Worm (Caenorhabditis elegans) whole organism, midembryonic: ENCODE results near the gene tofu-7.

Experiments used
- T22C8.4 ChIP-seq: fragments of 200-800 bp; sonication (Bioruptor generic); IDR thresholded peaks from 2 replicates; pipeline ENCODE4 v1.3.6; 2022; ENCODE audit warnings: missing genetic modification characterization, missing compliant biosample characterization
- cog-1 ChIP-seq: sonication (generic microtip); optimal IDR thresholded peaks from 2 replicates; lab custom pipeline; 2016; ENCODE audit warnings: missing genetic modification characterization, missing compliant biosample characterization
- flt-1 ChIP-seq: fragments of 200-800 bp; sonication (Bioruptor generic); IDR thresholded peaks from 2 replicates; pipeline ENCODE4 v1.3.6; 2022; ENCODE audit warnings: missing genetic modification characterization, missing compliant biosample characterization
- klf-2 ChIP-seq: fragments of 200-800 bp; sonication (Bioruptor generic); conservative IDR thresholded peaks from 2 replicates; pipeline ENCODE4 v1.3.6; 2022; ENCODE audit warnings: missing genetic modification reagents, missing genetic modification characterization, missing compliant biosample characterization
- med-1 ChIP-seq: sonication (generic microtip); optimal IDR thresholded peaks from 2 replicates; lab custom pipeline; 2017; ENCODE audit warnings: missing genetic modification characterization, mild to moderate bottlenecking, missing compliant biosample characterization, antibody characterized with exemption, missing genetic modification reagents; ENCODE audit not compliant: insufficient read depth
- ref-1 ChIP-seq: fragments of 200-800 bp; sonication (Bioruptor generic); conservative IDR thresholded peaks from 2 replicates; pipeline ENCODE4 v1.3.6; 2022; ENCODE audit warnings: missing genetic modification reagents, missing genetic modification characterization, missing compliant biosample characterization
- tab-1 ChIP-seq: fragments of 200-800 bp; sonication (Bioruptor generic); IDR thresholded peaks from 2 replicates; pipeline ENCODE4 v1.3.6; 2022; ENCODE audit warnings: missing genetic modification characterization, missing compliant biosample characterization
- ztf-23 ChIP-seq: fragments of 200-800 bp; sonication (Bioruptor generic); IDR thresholded peaks from 2 replicates; pipeline ENCODE4 v1.3.6; 2022; ENCODE audit warnings: missing genetic modification reagents, missing genetic modification characterization, missing compliant biosample characterization
- ztf-29 ChIP-seq: fragments of 200-800 bp; sonication (Bioruptor generic); IDR thresholded peaks from 2 replicates; pipeline ENCODE4 v1.3.6; 2022; ENCODE audit warnings: missing genetic modification reagents, missing genetic modification characterization, missing compliant biosample characterization

The tofu-7 gene

DNA sequence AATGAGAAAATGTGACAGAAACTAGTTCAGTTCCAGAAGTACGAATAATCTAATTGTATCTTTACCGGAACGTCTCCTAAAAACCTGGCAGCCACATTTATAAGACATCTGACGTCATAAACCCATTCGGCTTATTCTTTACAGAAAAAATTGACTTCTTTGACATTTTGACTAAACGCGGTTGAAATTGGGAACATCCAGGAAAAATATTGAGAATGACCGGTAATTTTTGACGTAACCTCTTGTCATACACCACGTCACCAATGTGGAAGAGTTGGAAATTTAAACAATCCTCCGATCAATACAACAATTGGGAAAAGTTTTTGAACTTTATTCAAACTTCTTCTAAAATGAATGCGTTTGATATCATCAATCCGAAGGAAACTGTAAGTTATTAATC lies 6.2 kb upstream of the tofu-7 start, which contains the start of gene ZK418.2:
ZK418.2 (plus strand) TSS at position 301 of the 400 bp plus-strand sequence.
- TF ChIP-seq flt-1 (GFP tag; lab: Robert Waterston, UW) (no peak), ztf-23 (GFP tag; lab: Robert Waterston, UW) (no peak), cog-1 (tag; lab: Kevin White, UChicago) (no peak), tab-1 (GFP tag; lab: Robert Waterston, UW) (no peak), klf-2 (GFP tag; lab: Robert Waterston, UW) (no peak), med-1 (no peak), ztf-29 (no peak), T22C8.4 (GFP tag; lab: Robert Waterston, UW) (no peak), ref-1 (GFP tag; lab: Robert Waterston, UW) (no peak)

DNA sequence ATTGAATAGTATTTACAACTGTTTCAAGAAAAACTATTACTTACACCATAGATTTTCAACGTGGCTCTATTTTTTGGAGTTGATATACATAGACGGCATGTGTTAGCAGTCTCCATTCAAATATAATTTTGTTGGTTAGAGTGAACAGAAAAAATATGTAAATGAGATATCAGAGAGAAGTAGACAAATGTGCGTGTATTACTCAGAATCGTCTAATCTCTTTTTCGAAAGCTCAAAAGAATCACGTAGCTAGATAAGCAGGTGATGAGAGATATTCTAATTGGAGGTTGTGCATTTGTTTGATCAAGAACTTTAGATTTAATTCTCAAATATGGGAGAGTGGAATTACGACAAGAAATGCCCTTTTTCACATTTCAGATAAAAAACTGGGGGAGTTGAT lies 5.7 kb upstream of the tofu-7 start, which contains the start of gene ZK418.10:
ZK418.10 (minus strand) TSS at position 148 of the 400 bp plus-strand sequence.
- TF ChIP-seq flt-1 (GFP tag; lab: Robert Waterston, UW) (no peak), ztf-23 (GFP tag; lab: Robert Waterston, UW) (no peak), tab-1 (GFP tag; lab: Robert Waterston, UW) (no peak), ztf-29 (no peak), cog-1 (tag; lab: Kevin White, UChicago) (no peak), ref-1 (GFP tag; lab: Robert Waterston, UW) (no peak), med-1 (no peak), T22C8.4 (GFP tag; lab: Robert Waterston, UW) (no peak), klf-2 (GFP tag; lab: Robert Waterston, UW) (no peak)

DNA sequence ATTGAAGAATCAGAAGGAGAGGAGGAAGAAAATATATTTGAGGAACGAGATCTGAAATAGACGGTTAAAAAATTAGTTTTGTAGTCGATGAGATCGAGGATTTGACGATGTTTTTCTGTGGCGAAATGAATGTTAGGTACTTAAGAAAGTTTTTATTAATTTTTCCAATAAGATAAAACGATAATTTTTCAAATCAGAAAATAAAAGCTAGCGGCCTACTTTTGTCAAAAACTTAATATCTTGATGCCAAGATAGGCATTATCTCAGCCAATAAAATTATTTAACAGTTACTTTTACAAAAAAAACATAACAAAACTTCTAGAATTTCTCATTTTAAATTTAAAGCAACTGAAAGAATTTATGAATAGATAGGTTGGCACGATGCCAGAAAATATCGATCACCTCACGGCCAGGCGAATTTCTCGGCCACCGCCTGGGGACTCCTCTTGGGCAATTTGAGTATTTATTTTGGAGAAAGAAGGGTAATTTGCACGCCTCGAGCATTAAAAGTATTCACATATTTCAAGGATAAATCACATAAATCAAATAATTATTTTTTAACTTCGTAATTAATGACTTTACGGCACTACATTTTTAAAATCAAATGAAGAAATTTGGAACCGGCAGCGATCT lies 3.0 kb upstream of the tofu-7 start, which contains the start of gene fubl-2:
fubl-2 (minus strand) TSS at position 51 of the 633 bp plus-strand sequence.
- TF ChIP-seq T22C8.4 (GFP tag; lab: Robert Waterston, UW) (no peak; the same call in 1 of the 2 replicates), tab-1 (GFP tag; lab: Robert Waterston, UW) (no peak), ztf-23 (GFP tag; lab: Robert Waterston, UW) (0 out of 2 replicates have a peak, but pooled peaks have one; percentile 27), ref-1 (GFP tag; lab: Robert Waterston, UW) (no peak), ztf-29 (no peak), med-1 (no peak), cog-1 (tag; lab: Kevin White, UChicago) (no peak), flt-1 (GFP tag; lab: Robert Waterston, UW) (no peak)

DNA sequence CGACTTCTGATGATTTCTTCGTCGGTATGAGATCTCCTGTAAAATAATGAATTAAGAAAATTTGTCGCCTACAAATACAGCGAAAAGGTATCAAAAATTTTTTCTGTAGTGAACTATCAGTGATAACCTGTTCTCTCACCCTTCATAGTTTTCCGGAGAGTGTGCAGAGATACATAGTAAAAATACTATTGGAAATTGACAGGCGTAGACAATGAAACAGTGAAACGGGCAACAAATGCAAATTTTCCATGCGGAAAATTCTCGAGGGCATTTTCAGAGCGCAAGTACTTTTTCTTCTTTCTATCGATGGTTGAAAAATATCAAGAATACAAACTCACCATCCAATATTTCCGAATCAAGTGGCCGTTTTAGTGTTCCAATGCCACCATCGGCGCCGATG lies 2.4 kb upstream of the tofu-7 start:
- TF ChIP-seq ztf-29: no peak
- TF ChIP-seq flt-1 (GFP tag; lab: Robert Waterston, UW): no peak
- no peak for TF ChIP-seq tab-1 (GFP tag; lab: Robert Waterston, UW)
- no peak for TF ChIP-seq ref-1 (GFP tag; lab: Robert Waterston, UW)
- TF ChIP-seq klf-2 (GFP tag; lab: Robert Waterston, UW): no peak
- no peak for TF ChIP-seq cog-1 (tag; lab: Kevin White, UChicago)
- no peak for TF ChIP-seq med-1

DNA sequence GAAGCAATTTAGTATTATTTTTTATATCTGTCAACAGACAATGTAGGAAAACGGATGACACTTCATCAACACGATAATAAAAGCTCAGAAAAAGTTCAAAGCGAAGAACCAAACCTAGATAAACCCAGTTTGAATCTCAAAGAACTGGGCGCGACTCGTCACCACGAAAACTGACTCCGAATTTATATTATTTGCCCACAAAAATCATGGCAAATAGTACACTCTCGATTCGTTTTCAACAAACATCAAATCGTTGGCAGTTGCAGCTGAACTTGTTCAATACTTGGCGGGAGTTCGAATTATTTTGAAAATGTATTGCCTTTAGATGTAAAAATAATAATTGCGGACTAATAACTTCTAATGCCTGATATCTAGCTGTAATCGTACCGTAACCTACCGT lies 1.7 kb downstream of the tofu-7 start:
- TF ChIP-seq ztf-29 (no peak), flt-1 (GFP tag; lab: Robert Waterston, UW) (no peak), ztf-23 (GFP tag; lab: Robert Waterston, UW) (no peak), cog-1 (tag; lab: Kevin White, UChicago) (no peak), tab-1 (GFP tag; lab: Robert Waterston, UW) (no peak), med-1 (no peak), klf-2 (GFP tag; lab: Robert Waterston, UW) (no peak), T22C8.4 (GFP tag; lab: Robert Waterston, UW) (no peak), ref-1 (GFP tag; lab: Robert Waterston, UW) (no peak)

DNA sequence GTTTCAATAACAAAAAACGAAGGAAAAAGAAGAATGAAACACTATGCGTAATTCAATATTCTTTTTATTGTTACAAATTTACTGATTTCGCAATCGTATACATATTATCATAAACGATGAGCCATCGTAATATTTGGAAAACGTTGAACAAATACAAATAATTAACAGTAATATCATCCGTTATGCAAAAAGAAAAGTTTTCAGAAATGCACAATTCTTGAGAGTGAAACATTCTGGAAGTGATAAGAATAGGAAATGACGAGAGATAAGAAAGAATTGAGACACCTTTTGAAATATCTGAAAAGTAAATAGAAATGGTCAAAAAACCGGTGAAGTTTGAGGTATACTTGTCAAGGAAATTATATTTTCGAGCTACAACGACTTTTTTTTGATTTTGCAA lies 3.3 kb downstream of the tofu-7 start:
- TF ChIP-seq klf-2 (GFP tag; lab: Robert Waterston, UW) (no peak), tab-1 (GFP tag; lab: Robert Waterston, UW) (no peak), med-1 (no peak), ztf-29 (no peak), cog-1 (tag; lab: Kevin White, UChicago) (no peak), ref-1 (GFP tag; lab: Robert Waterston, UW) (no peak), T22C8.4 (GFP tag; lab: Robert Waterston, UW) (no peak), flt-1 (GFP tag; lab: Robert Waterston, UW) (no peak)

DNA sequence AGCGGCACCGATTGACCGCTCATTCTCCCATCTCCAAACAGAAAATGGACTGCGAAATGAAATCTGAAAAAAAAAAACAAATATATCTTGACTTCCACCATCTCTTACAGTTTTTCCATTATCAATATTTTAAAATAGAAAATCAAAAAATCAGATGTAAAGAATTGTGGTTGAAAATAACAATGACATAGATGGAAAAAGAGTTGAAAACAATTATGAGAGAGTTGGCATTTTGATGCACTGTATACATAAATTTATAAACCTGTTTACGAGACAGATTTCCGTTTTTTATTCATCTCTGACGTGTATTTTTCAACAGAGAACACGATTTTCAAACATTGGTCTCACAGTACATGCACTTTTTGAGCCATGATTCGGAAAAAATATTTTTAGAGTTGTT lies 4.1 kb downstream of the tofu-7 start, which contains the start of gene ZK418.7:
ZK418.7 (minus strand) TSS at position 101 of the 400 bp plus-strand sequence.
- no peak for TF ChIP-seq ztf-29
- no peak for TF ChIP-seq klf-2 (GFP tag; lab: Robert Waterston, UW)
- TF ChIP-seq cog-1 (tag; lab: Kevin White, UChicago): no peak
- no peak for TF ChIP-seq med-1
- no peak for TF ChIP-seq flt-1 (GFP tag; lab: Robert Waterston, UW)
- TF ChIP-seq ref-1 (GFP tag; lab: Robert Waterston, UW): no peak
- TF ChIP-seq tab-1 (GFP tag; lab: Robert Waterston, UW): no peak
- TF ChIP-seq T22C8.4 (GFP tag; lab: Robert Waterston, UW): no peak
- TF ChIP-seq ztf-23 (GFP tag; lab: Robert Waterston, UW): no peak

DNA sequence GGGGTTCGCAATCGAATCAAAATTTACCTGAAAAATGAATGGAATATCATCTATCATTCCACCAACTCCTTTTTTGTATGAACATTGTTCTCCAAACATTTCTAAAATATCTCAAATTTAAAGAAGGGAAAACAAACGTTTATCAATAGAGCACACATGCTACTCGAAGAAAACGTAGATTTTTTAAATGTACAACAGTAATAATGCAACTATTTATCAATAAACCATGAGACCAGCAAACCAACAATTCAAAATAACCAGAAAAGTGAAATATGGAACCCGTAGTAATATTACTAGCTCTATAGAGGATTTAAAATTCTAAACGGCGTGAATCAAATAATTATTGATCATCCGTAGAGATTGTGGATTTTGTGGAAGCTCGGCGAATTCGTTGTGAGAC lies 6.1 kb downstream of the tofu-7 start, which contains the start of gene ZK418.6:
ZK418.6 (minus strand) TSS at position 101 of the 400 bp plus-strand sequence.
- no peak for TF ChIP-seq klf-2 (GFP tag; lab: Robert Waterston, UW)
- TF ChIP-seq med-1: no peak
- TF ChIP-seq cog-1 (tag; lab: Kevin White, UChicago): no peak
- no peak for TF ChIP-seq tab-1 (GFP tag; lab: Robert Waterston, UW)
- TF ChIP-seq flt-1 (GFP tag; lab: Robert Waterston, UW): no peak
- TF ChIP-seq ztf-29: no peak
- TF ChIP-seq ref-1 (GFP tag; lab: Robert Waterston, UW): no peak
- TF ChIP-seq T22C8.4 (GFP tag; lab: Robert Waterston, UW): no peak
- TF ChIP-seq ztf-23 (GFP tag; lab: Robert Waterston, UW): no peak

DNA sequence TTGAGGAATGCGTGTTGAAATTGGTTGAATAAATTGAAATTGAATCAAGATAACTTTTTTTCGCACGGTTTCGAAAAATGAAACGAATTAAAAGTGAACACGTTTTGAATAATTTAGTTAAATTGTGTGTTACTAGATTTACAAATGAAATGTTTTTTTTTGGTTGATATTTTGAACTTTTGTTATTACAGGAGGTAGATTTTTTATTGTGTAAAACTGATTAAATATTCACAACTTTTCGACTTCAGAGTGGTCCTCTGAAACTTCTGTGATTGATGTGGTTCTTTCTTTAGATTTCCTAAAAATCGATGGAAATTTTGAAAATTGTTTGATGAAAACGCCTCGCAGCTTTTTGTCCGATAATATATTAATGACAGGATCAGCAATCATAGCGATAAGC lies 8.4 kb downstream of the tofu-7 start, which contains the start of gene ZK418.13:
ZK418.13 (minus strand) TSS at position 101 of the 400 bp plus-strand sequence.
- TF ChIP-seq ref-1 (GFP tag; lab: Robert Waterston, UW) (no peak), klf-2 (GFP tag; lab: Robert Waterston, UW) (no peak), T22C8.4 (GFP tag; lab: Robert Waterston, UW) (no peak), ztf-29 (no peak)
